Worm (Caenorhabditis elegans) whole organism, late embryonic: ENCODE measurements around the gene C31C9.7.

ENCODE experiments used
- C38D4.7 ChIP-seq: fragments of 200-800 bp; sonication (Bioruptor generic); optimal IDR thresholded peaks from 2 replicates; lab custom pipeline; 2018; ENCODE audit warnings: mild to moderate bottlenecking, missing genetic modification characterization, moderate library complexity, missing compliant biosample characterization
- K02D7.2 ChIP-seq: sonication (generic microtip); optimal IDR thresholded peaks from 2 replicates; lab custom pipeline; 2017; ENCODE audit warnings: mild to moderate bottlenecking, missing genetic modification characterization, missing compliant biosample characterization
- K09A11.1 ChIP-seq: sonication (generic microtip); optimal IDR thresholded peaks from 2 replicates; lab custom pipeline; 2017; ENCODE audit warnings: antibody characterized with exemption, mild to moderate bottlenecking, missing genetic modification characterization, missing compliant biosample characterization; ENCODE audit not compliant: insufficient read depth
- T23F11.4 ChIP-seq: fragments of 200-800 bp; sonication (Bioruptor generic); optimal IDR thresholded peaks from 2 replicates; lab custom pipeline; 2018; ENCODE audit warnings: mild to moderate bottlenecking, missing genetic modification characterization, missing compliant biosample characterization
- ahr-1 ChIP-seq: sonication (generic microtip); optimal IDR thresholded peaks from 2 replicates; lab custom pipeline; 2016; ENCODE audit warnings: missing genetic modification characterization, missing compliant biosample characterization
- ama-1 ChIP-seq: fragments of 150-350 bp; optimal IDR thresholded peaks from 2 replicates; lab custom pipeline; 2014
- ceh-14 ChIP-seq: sonication (generic microtip); optimal IDR thresholded peaks from 2 replicates; lab custom pipeline; 2016; ENCODE audit warnings: missing genotype, missing genetic modification characterization, missing compliant biosample characterization
- ceh-2 ChIP-seq: sonication (generic microtip); optimal IDR thresholded peaks from 2 replicates; lab custom pipeline; 2016; ENCODE audit warnings: missing genotype, missing genetic modification characterization, missing compliant biosample characterization
- ceh-22 ChIP-seq: sonication (generic microtip); optimal IDR thresholded peaks from 2 replicates; lab custom pipeline; 2017; ENCODE audit warnings: missing biosample characterization, missing genetic modification characterization
- ceh-24 ChIP-seq: sonication (generic microtip); optimal IDR thresholded peaks from 2 replicates; lab custom pipeline; 2016; ENCODE audit warnings: mild to moderate bottlenecking, missing genetic modification characterization, missing compliant biosample characterization
- ceh-30 ChIP-seq: fragments of 150-350 bp; optimal IDR thresholded peaks from 2 replicates; lab custom pipeline; 2014; ENCODE audit warnings: missing biosample characterization, missing genetic modification characterization
- ceh-31 ChIP-seq: sonication (generic microtip); optimal IDR thresholded peaks from 2 replicates; lab custom pipeline; 2016; ENCODE audit warnings: missing genetic modification characterization, missing compliant biosample characterization
- ceh-34 ChIP-seq: sonication (generic microtip); optimal IDR thresholded peaks from 2 replicates; lab custom pipeline; 2016; ENCODE audit warnings: mild to moderate bottlenecking, missing genetic modification characterization, missing compliant biosample characterization
- ceh-45 ChIP-seq: fragments of 200-800 bp; sonication (Bioruptor generic); IDR thresholded peaks from 2 replicates; pipeline ENCODE4 v1.3.6; 2022; ENCODE audit warnings: missing genetic modification reagents, missing genetic modification characterization, missing compliant biosample characterization
- ceh-6 ChIP-seq: fragments of 200-800 bp; sonication (Bioruptor generic); optimal IDR thresholded peaks from 2 replicates; lab custom pipeline; 2018; ENCODE audit warnings: mild to moderate bottlenecking, missing genetic modification characterization, missing compliant biosample characterization
- ceh-9 ChIP-seq: sonication (generic microtip); optimal IDR thresholded peaks from 2 replicates; lab custom pipeline; 2016; ENCODE audit warnings: mild to moderate bottlenecking, missing genetic modification characterization, inconsistent platforms, missing compliant biosample characterization
- elt-4 ChIP-seq: sonication (generic microtip); optimal IDR thresholded peaks from 2 replicates; lab custom pipeline; 2016; ENCODE audit warnings: missing genetic modification characterization, missing compliant biosample characterization
- ets-4 ChIP-seq: sonication (generic microtip); optimal IDR thresholded peaks from 2 replicates; lab custom pipeline; 2016; ENCODE audit warnings: missing genetic modification characterization, missing compliant biosample characterization
- fkh-10 ChIP-seq: fragments of 150-350 bp; optimal IDR thresholded peaks from 2 replicates; lab custom pipeline; 2014; ENCODE audit warnings: missing biosample characterization, missing genetic modification reagents, missing genetic modification characterization
- fkh-6 ChIP-seq: sonication (generic microtip); optimal IDR thresholded peaks from 2 replicates; lab custom pipeline; 2016; ENCODE audit warnings: missing genetic modification characterization, missing compliant biosample characterization
- gmeb-2 ChIP-seq: sonication (generic microtip); optimal IDR thresholded peaks from 2 replicates; lab custom pipeline; 2016; ENCODE audit warnings: missing genetic modification characterization, inconsistent platforms, missing compliant biosample characterization
- hlh-15 ChIP-seq: sonication (generic microtip); optimal IDR thresholded peaks from 2 replicates; lab custom pipeline; 2016; ENCODE audit warnings: missing genetic modification characterization, missing compliant biosample characterization
- hlh-6 ChIP-seq: sonication (generic microtip); optimal IDR thresholded peaks from 2 replicates; lab custom pipeline; 2016; ENCODE audit warnings: missing genotype, missing genetic modification characterization, missing compliant biosample characterization
- hlh-8 ChIP-seq: sonication (generic microtip); optimal IDR thresholded peaks from 2 replicates; lab custom pipeline; 2016; ENCODE audit warnings: missing genotype, missing genetic modification characterization, missing compliant biosample characterization
- nfya-1 ChIP-seq: sonication (generic microtip); optimal IDR thresholded peaks from 2 replicates; lab custom pipeline; 2017; ENCODE audit warnings: missing genetic modification characterization, mild to moderate bottlenecking, missing compliant biosample characterization, antibody characterized with exemption, moderate library complexity
- nhr-11 ChIP-seq: fragments of 150-350 bp; optimal IDR thresholded peaks from 2 replicates; lab custom pipeline; 2014; ENCODE audit warnings: missing biosample characterization, missing genetic modification characterization
- pag-3 ChIP-seq: sonication (generic microtip); optimal IDR thresholded peaks from 2 replicates; lab custom pipeline; 2016; ENCODE audit warnings: missing compliant biosample characterization, missing genetic modification characterization, borderline replicate concordance
- pqm-1 ChIP-seq: sonication (generic microtip); optimal IDR thresholded peaks from 2 replicates; lab custom pipeline; 2016; ENCODE audit warnings: missing genetic modification characterization, missing compliant biosample characterization
- pros-1 ChIP-seq: fragments of 150-350 bp; optimal IDR thresholded peaks from 2 replicates; lab custom pipeline; 2014; ENCODE audit warnings: missing biosample characterization, missing genetic modification reagents, missing genetic modification characterization
- ref-2 ChIP-seq: sonication (generic microtip); optimal IDR thresholded peaks from 2 replicates; lab custom pipeline; 2016; ENCODE audit warnings: missing genetic modification characterization, missing compliant biosample characterization
- sdc-2 ChIP-seq: sonication (generic microtip); optimal IDR thresholded peaks from 2 replicates; lab custom pipeline; 2016; ENCODE audit warnings: missing genotype, missing genetic modification characterization, missing compliant biosample characterization
- syd-9 ChIP-seq: sonication (generic microtip); optimal IDR thresholded peaks from 2 replicates; lab custom pipeline; 2016; ENCODE audit warnings: mild to moderate bottlenecking, missing genetic modification characterization, moderate library complexity, missing compliant biosample characterization
- tbx-2 ChIP-seq: sonication (generic microtip); optimal IDR thresholded peaks from 2 replicates; lab custom pipeline; 2016; ENCODE audit warnings: missing genetic modification characterization, missing compliant biosample characterization
- tbx-7 ChIP-seq: sonication (generic microtip); optimal IDR thresholded peaks from 2 replicates; lab custom pipeline; 2016; ENCODE audit warnings: missing genotype, missing genetic modification characterization, missing compliant biosample characterization
- ttx-3 ChIP-seq: sonication (generic microtip); optimal IDR thresholded peaks from 2 replicates; lab custom pipeline; 2016; ENCODE audit warnings: missing genetic modification reagents, missing genetic modification characterization, missing compliant biosample characterization
- unc-3 ChIP-seq, 2 experiments: fragments of 200-800 bp in 1 of 2; sonication (Bioruptor generic) in 1 of 2; sonication (generic microtip) in 1 of 2; conservative IDR thresholded peaks in 1 of 2; optimal IDR thresholded peaks in 1 of 2; 2 replicates each; pipeline versions ENCODE4 v1.3.6 to Lab custom; 2016 to 2022; ENCODE audit warnings: missing compliant biosample characterization in 2 of 2, missing genetic modification characterization in 2 of 2, missing genetic modification reagents in 1 of 2
- unc-42 ChIP-seq: sonication (generic microtip); optimal IDR thresholded peaks from 2 replicates; lab custom pipeline; 2016; ENCODE audit warnings: missing genotype, missing genetic modification characterization, missing compliant biosample characterization
- unc-55 ChIP-seq: sonication (generic microtip); optimal IDR thresholded peaks from 2 replicates; lab custom pipeline; 2017; ENCODE audit warnings: missing biosample characterization, missing genetic modification reagents, missing genetic modification characterization
- zip-5 ChIP-seq: sonication (generic microtip); optimal IDR thresholded peaks from 2 replicates; lab custom pipeline; 2016; ENCODE audit warnings: missing genetic modification characterization, missing compliant biosample characterization
- ztf-16 ChIP-seq: sonication (generic microtip); optimal IDR thresholded peaks from 2 replicates; lab custom pipeline; 2017; ENCODE audit warnings: missing genetic modification characterization, missing compliant biosample characterization

The C31C9.7 gene

DNA sequence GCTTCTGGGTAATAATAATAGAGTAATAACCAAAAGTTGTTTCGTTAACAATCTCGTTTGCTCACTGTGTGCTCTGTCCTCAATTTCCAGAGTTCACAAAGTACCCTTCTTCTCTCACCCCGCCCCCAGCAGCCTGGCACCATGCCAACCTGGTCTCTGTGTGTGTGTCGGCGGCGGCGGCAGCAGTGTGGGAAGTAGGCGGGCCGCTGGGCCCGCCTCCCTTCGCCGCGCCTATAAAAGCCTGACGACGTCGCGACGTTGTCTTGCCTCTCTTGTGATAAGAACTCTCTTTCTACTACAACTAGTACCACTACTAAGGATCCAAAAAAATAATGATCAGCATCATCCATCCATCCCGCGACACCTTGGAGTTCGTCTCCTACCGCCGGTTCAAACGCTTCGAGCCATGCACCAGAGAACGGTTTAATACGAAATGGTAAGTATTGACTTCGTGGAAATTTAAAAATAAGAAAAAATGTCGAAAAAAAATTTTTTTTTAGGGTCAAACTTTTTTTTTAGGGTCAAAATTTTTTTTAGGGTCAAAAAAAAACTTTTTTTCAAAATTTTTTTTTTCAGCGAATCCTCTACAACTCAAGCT, at the start of gene C31C9.7:
Gene C31C9.7, plus strand, starts transcription at position 261 of the 598 bp plus-strand sequence.
- no peak for TF ChIP-seq hlh-15 (tag; lab: Kevin White, UChicago)
- no peak for TF ChIP-seq ceh-24 (tag; lab: Kevin White, UChicago)
- TF ChIP-seq fkh-10 = no peak
- TF ChIP-seq ztf-16 = no peak
- TF ChIP-seq ceh-31 (tag; lab: Kevin White, UChicago) = no peak
- no peak for TF ChIP-seq ttx-3
- no peak for TF ChIP-seq pag-3 (tag; lab: Kevin White, UChicago)
- no peak for TF ChIP-seq ceh-22 (tag; lab: Kevin White, UChicago)
- TF ChIP-seq unc-55 (GFP tag; lab: Kevin White, UChicago) = no peak
- TF ChIP-seq tbx-7 = no peak

DNA sequence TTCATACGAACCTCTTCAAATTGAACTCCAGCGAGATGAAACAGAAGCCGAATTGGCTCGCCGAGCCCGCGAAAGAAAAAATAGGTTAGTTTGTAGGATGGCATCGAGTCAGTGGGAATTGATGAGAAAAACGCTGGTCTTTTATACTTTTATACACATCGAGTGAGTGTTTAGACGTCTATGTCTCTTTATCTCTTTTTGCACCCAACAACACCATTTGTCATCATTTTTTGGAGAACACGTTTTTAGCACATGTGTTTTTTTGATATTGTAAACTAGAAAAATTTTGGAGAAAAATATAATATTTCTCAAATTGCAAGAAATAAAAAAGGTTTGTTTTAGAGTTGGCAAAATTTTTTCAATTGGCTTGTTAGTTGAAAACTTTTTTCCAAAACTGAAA, 44.6 kb upstream of the C31C9.7 start, which contains the start of gene gst-16:
Gene gst-16, minus strand, starts transcription at position 111 of the 400 bp plus-strand sequence.
- no peak for TF ChIP-seq ceh-9 (tag; lab: Kevin White, UChicago)
- no peak for TF ChIP-seq C38D4.7 (GFP tag; lab: Kevin White, UChicago)
- no peak for TF ChIP-seq pqm-1 (tag; lab: Kevin White, UChicago)
- TF ChIP-seq fkh-10 = no peak
- no peak for TF ChIP-seq hlh-8
- TF ChIP-seq ceh-24 (tag; lab: Kevin White, UChicago) = no peak
- no peak for TF ChIP-seq unc-42 (tag; lab: Kevin White, UChicago)
- TF ChIP-seq nhr-11 = no peak

ce11 chrII:13627001-13627400, 41.9 kb upstream of the C31C9.7 start, which contains the start of gene gst-19:
Gene gst-19, minus strand, starts transcription at chrII:13627145.
- TF ChIP-seq nfya-1 (tag; lab: Kevin White, UChicago) (no peak), elt-4 (tag; lab: Kevin White, UChicago) (no peak), sdc-2 (tag; lab: Kevin White, UChicago) (no peak), K09A11.1 (no peak), fkh-6 (tag; lab: Kevin White, UChicago) (no peak), K02D7.2 (tag; lab: Kevin White, UChicago) (no peak), ceh-30 (tag; lab: Kevin White, UChicago) (no peak), unc-55 (GFP tag; lab: Kevin White, UChicago) (no peak)
- TF ChIP-seq, all 69 proteins: peak for 0

DNA sequence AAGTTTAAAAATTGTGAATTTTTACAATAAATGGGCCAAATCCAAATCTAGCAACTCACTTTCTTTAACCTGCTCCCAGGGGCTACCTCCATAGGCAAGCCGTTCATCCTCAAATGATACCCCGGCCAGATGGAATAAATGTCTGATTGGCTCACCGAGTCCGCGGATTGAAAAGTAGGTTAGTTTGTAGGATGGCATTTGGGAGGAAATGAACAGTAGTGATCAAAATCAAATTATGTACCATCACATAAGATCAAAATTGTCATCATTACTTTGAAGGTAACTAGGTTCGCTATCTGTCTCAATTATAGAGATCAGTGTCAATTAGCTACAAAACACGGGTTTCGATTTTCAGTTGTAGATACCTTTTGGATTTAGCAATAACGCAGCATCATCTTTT, 38.2 kb upstream of the C31C9.7 start, which contains the start of the genes gst-17 and gst-18:
Gene gst-17, minus strand, starts transcription at position 101 of the 400 bp plus-strand sequence.
Gene gst-18, minus strand, starts transcription at position 198 of the 400 bp plus-strand sequence.
- TF ChIP-seq ceh-14 (tag; lab: Kevin White, UChicago) (no peak), K02D7.2 (tag; lab: Kevin White, UChicago) (no peak), ama-1 (lab: Kevin White, UChicago) (no peak), ref-2 (tag; lab: Kevin White, UChicago) (no peak), unc-3 (GFP tag; conservative IDR thresholded peaks at IDR 0.05; lab: Robert Waterston, UW) (no peak), unc-3 (tag; optimal IDR thresholded peaks at IDR 0.05; lab: Kevin White, UChicago) (no peak), ceh-22 (tag; lab: Kevin White, UChicago) (no peak), ceh-6 (no peak)

- TF ChIP-seq unc-55 (GFP tag; lab: Kevin White, UChicago) = no peak
- no peak for TF ChIP-seq ceh-2 (tag; lab: Kevin White, UChicago)
- TF ChIP-seq tbx-2 = no peak
- TF ChIP-seq nhr-11 = no peak
- TF ChIP-seq ahr-1 (tag; lab: Kevin White, UChicago) = no peak
- TF ChIP-seq pag-3 (tag; lab: Kevin White, UChicago) = no peak
- no peak for TF ChIP-seq pros-1
- no peak for TF ChIP-seq zip-5 (tag; lab: Kevin White, UChicago)
- TF ChIP-seq ceh-6 = no peak
- TF ChIP-seq ceh-45 = no peak
- no peak for TF ChIP-seq syd-9 (tag; lab: Kevin White, UChicago)
- TF ChIP-seq ets-4 (tag; lab: Kevin White, UChicago) = no peak
- no peak for TF ChIP-seq ref-2 (tag; lab: Kevin White, UChicago)
- no peak for TF ChIP-seq hlh-6 (tag; lab: Kevin White, UChicago)
- TF ChIP-seq ceh-34 (tag; lab: Kevin White, UChicago) = no peak
- no peak for TF ChIP-seq K02D7.2 (tag; lab: Kevin White, UChicago)
- no peak for TF ChIP-seq gmeb-2
- no peak for TF ChIP-seq ttx-3
- no peak for TF ChIP-seq T23F11.4
Measured at ce11 chrII:13632238-13632637, 36.7 kb upstream of the C31C9.7 start, which contains the start of gene tag-10. Gene tag-10, plus strand, starts transcription at chrII:13632584.
